Fruit fly (Drosophila melanogaster): Measurements from ENCODE around the gene CG32988.

Gene CG32988

dm6 chr2L:8875835-8876234, 11.2 kb downstream of the CG32988 start (continued):
- TF ChIP-seq kay (GFP tag; optimal IDR thresholded peaks at IDR 0.05) (no peak), otp (GFP tag; IDR thresholded peaks at IDR 0.05) (no peak)

- TF ChIP-seq CG9609 (GFP tag; optimal IDR thresholded peaks at IDR 0.05) (no peak), CG12104 (GFP tag; optimal IDR thresholded peaks at IDR 0.05) (no peak), CG31388 (GFP tag; optimal IDR thresholded peaks at IDR 0.05) (no peak), Abd-B (GFP tag; optimal IDR thresholded peaks at IDR 0.05) (no peak), Hr39 (optimal IDR thresholded peaks at IDR 0.05) (no peak), ssp (GFP tag; IDR thresholded peaks at IDR 0.05) (no peak), tna (GFP tag; IDR thresholded peaks at IDR 0.05; ENCODE audit: partially characterized antibody) (no peak), CG6854 (GFP tag; optimal IDR thresholded peaks at IDR 0.05) (no peak), az2 (GFP tag; optimal IDR thresholded peaks at IDR 0.05) (no peak), Poxn (GFP tag; IDR thresholded peaks at IDR 0.05) (no peak), al (GFP tag; IDR thresholded peaks at IDR 0.05) (0 out of 2 replicates have a peak, but pooled peaks have one; percentile 41), BtbVII (GFP tag; optimal IDR thresholded peaks at IDR 0.05) (no peak), cad (GFP tag; optimal IDR thresholded peaks at IDR 0.05) (no peak), CG5180 (GFP tag; optimal IDR thresholded peaks at IDR 0.05) (no peak), CG11456 (GFP tag; IDR thresholded peaks at IDR 0.05) (0 out of 3 replicates have a peak, but pooled peaks have one; percentile 35), tgo (GFP tag; IDR thresholded peaks at IDR 0.05) (0 out of 3 replicates have a peak, but pooled peaks have one; percentile 14), dan (GFP tag; IDR thresholded peaks at IDR 0.05) (no peak), CG13287 (GFP tag; IDR thresholded peaks at IDR 0.05; ENCODE audit: partially characterized antibody) (no peak), CG18476 (GFP tag; optimal IDR thresholded peaks at IDR 0.05) (no peak), pfk (GFP tag; optimal IDR thresholded peaks at IDR 0.05) (no peak), Hr3 (GFP tag; optimal IDR thresholded peaks at IDR 0.05) (no peak), E2f1 (GFP tag; IDR thresholded peaks at IDR 0.05) (no peak), prd (optimal IDR thresholded peaks at IDR 0.05) (no peak), prd (GFP tag; IDR thresholded peaks at IDR 0.05) (no peak), CG6813 (GFP tag; optimal IDR thresholded peaks at IDR 0.05) (no peak), fd102C (GFP tag; optimal IDR thresholded peaks at IDR 0.05) (no peak), Dref (GFP tag; IDR thresholded peaks at IDR 0.05) (peak; percentile 14; the same call in 1 of the 2 replicates), CG7357 (GFP tag; IDR thresholded peaks at IDR 0.05) (no peak), sna (GFP tag; IDR thresholded peaks at IDR 0.05; ENCODE audit: partially characterized antibody) (no peak), grau (tag; optimal IDR thresholded peaks at IDR 0.05) (no peak), oc (tag; optimal IDR thresholded peaks at IDR 0.05) (peak; percentile 38), CG1792 (GFP tag; optimal IDR thresholded peaks at IDR 0.05) (no peak), mam (GFP tag; optimal IDR thresholded peaks at IDR 0.05) (no peak), bowl (GFP tag; IDR thresholded peaks at IDR 0.05) (no peak), gro (GFP tag; optimal IDR thresholded peaks at IDR 0.05) (peak; percentile 0), kni (GFP tag; optimal IDR thresholded peaks at IDR 0.05) (peak; percentile 53), CG9215 (GFP tag; IDR thresholded peaks at IDR 0.05) (0 out of 2 replicates have a peak, but pooled peaks have one; percentile 21), tll (GFP tag; optimal IDR thresholded peaks at IDR 0.05) (no peak), vvl (GFP tag; IDR thresholded peaks at IDR 0.05) (peak; percentile 69; the same call in 1 of the 2 replicates), Bgb (GFP tag; IDR thresholded peaks at IDR 0.05; ENCODE audit: partially characterized antibody) (no peak), CG8290 (GFP tag; optimal IDR thresholded peaks at IDR 0.05) (no peak), CG8290 (tag; optimal IDR thresholded peaks at IDR 0.05) (peak in 1 of 2 experiments; percentile 19), esg (GFP tag; conservative IDR thresholded peaks at IDR 0.05) (0 out of 2 replicates have a peak, but pooled peaks have one; percentile 11), CkIIα-i1 (GFP tag; IDR thresholded peaks at IDR 0.05) (no peak), rib (GFP tag; IDR thresholded peaks at IDR 0.05) (0 out of 2 replicates have a peak, but pooled peaks have one; percentile 15), E2f2 (GFP tag; IDR thresholded peaks at IDR 0.05) (no peak), PHDP (tag; optimal IDR thresholded peaks at IDR 0.05) (no peak)
Measured at dm6 chr2L:8879241-8879931, 14.7 kb downstream of the CG32988 start.
